Worm (Caenorhabditis elegans) whole organism, late embryonic: Measurements from ENCODE around the gene F13A2.2.

Source experiments
- F13H6.1 ChIP-seq: sonication (generic microtip); optimal IDR thresholded peaks from 2 replicates; lab custom pipeline; 2016; ENCODE audit warnings: missing genetic modification characterization, missing compliant biosample characterization
- K09A11.1 ChIP-seq: sonication (generic microtip); optimal IDR thresholded peaks from 2 replicates; lab custom pipeline; 2017; ENCODE audit warnings: antibody characterized with exemption, mild to moderate bottlenecking, missing genetic modification characterization, missing compliant biosample characterization; ENCODE audit not compliant: insufficient read depth
- ama-1 ChIP-seq: fragments of 150-350 bp; optimal IDR thresholded peaks from 2 replicates; lab custom pipeline; 2014
- ceh-19 ChIP-seq: fragments of 200-800 bp; sonication (Bioruptor generic); optimal IDR thresholded peaks from 2 replicates; lab custom pipeline; 2018; ENCODE audit warnings: mild to moderate bottlenecking, missing genetic modification characterization, missing compliant biosample characterization
- ceh-24 ChIP-seq: sonication (generic microtip); optimal IDR thresholded peaks from 2 replicates; lab custom pipeline; 2016; ENCODE audit warnings: mild to moderate bottlenecking, missing genetic modification characterization, missing compliant biosample characterization
- ceh-30 ChIP-seq: fragments of 150-350 bp; optimal IDR thresholded peaks from 2 replicates; lab custom pipeline; 2014; ENCODE audit warnings: missing biosample characterization, missing genetic modification characterization
- ceh-34 ChIP-seq: sonication (generic microtip); optimal IDR thresholded peaks from 2 replicates; lab custom pipeline; 2016; ENCODE audit warnings: mild to moderate bottlenecking, missing genetic modification characterization, missing compliant biosample characterization
- ceh-45 ChIP-seq: fragments of 200-800 bp; sonication (Bioruptor generic); IDR thresholded peaks from 2 replicates; pipeline ENCODE4 v1.3.6; 2022; ENCODE audit warnings: missing genetic modification reagents, missing genetic modification characterization, missing compliant biosample characterization
- ceh-48 ChIP-seq: sonication (generic microtip); optimal IDR thresholded peaks from 2 replicates; lab custom pipeline; 2016; ENCODE audit warnings: missing genetic modification characterization, inconsistent platforms, missing compliant biosample characterization
- ceh-6 ChIP-seq: fragments of 200-800 bp; sonication (Bioruptor generic); optimal IDR thresholded peaks from 2 replicates; lab custom pipeline; 2018; ENCODE audit warnings: mild to moderate bottlenecking, missing genetic modification characterization, missing compliant biosample characterization
- ceh-9 ChIP-seq: sonication (generic microtip); optimal IDR thresholded peaks from 2 replicates; lab custom pipeline; 2016; ENCODE audit warnings: mild to moderate bottlenecking, missing genetic modification characterization, inconsistent platforms, missing compliant biosample characterization
- che-1 ChIP-seq: sonication (generic microtip); optimal IDR thresholded peaks from 2 replicates; lab custom pipeline; 2016; ENCODE audit warnings: mild to moderate bottlenecking, missing genetic modification characterization, missing compliant biosample characterization
- dmd-4 ChIP-seq: sonication (generic microtip); optimal IDR thresholded peaks from 2 replicates; lab custom pipeline; 2016; ENCODE audit warnings: borderline replicate concordance, missing genetic modification characterization, missing compliant biosample characterization
- dve-1 ChIP-seq: sonication (generic microtip); optimal IDR thresholded peaks from 2 replicates; lab custom pipeline; 2017; ENCODE audit warnings: antibody characterized with exemption, mild to moderate bottlenecking, missing genetic modification characterization, missing compliant biosample characterization
- elt-2 ChIP-seq: sonication (generic microtip); optimal IDR thresholded peaks from 2 replicates; lab custom pipeline; 2016; ENCODE audit warnings: missing genetic modification reagents, missing genetic modification characterization, missing compliant biosample characterization
- elt-4 ChIP-seq: sonication (generic microtip); optimal IDR thresholded peaks from 2 replicates; lab custom pipeline; 2016; ENCODE audit warnings: missing genetic modification characterization, missing compliant biosample characterization
- ets-4 ChIP-seq: sonication (generic microtip); optimal IDR thresholded peaks from 2 replicates; lab custom pipeline; 2016; ENCODE audit warnings: missing genetic modification characterization, missing compliant biosample characterization
- eyg-1 ChIP-seq: sonication (generic microtip); optimal IDR thresholded peaks from 2 replicates; lab custom pipeline; 2016; ENCODE audit warnings: missing genotype, missing genetic modification characterization, missing compliant biosample characterization
- fkh-6 ChIP-seq: sonication (generic microtip); optimal IDR thresholded peaks from 2 replicates; lab custom pipeline; 2016; ENCODE audit warnings: missing genetic modification characterization, missing compliant biosample characterization
- hlh-13 ChIP-seq: fragments of 200-800 bp; sonication (Bioruptor generic); optimal IDR thresholded peaks from 2 replicates; lab custom pipeline; 2018; ENCODE audit warnings: mild to moderate bottlenecking, missing genetic modification characterization, missing compliant biosample characterization
- hlh-15 ChIP-seq: sonication (generic microtip); optimal IDR thresholded peaks from 2 replicates; lab custom pipeline; 2016; ENCODE audit warnings: missing genetic modification characterization, missing compliant biosample characterization
- hlh-30 ChIP-seq: sonication (generic microtip); optimal IDR thresholded peaks from 2 replicates; lab custom pipeline; 2017; ENCODE audit warnings: antibody characterized with exemption, missing genetic modification characterization, missing compliant biosample characterization; ENCODE audit not compliant: insufficient read depth
- hlh-8 ChIP-seq: sonication (generic microtip); optimal IDR thresholded peaks from 2 replicates; lab custom pipeline; 2016; ENCODE audit warnings: missing genotype, missing genetic modification characterization, missing compliant biosample characterization
- lim-6 ChIP-seq: sonication (generic microtip); optimal IDR thresholded peaks from 2 replicates; lab custom pipeline; 2016; ENCODE audit warnings: missing genetic modification characterization, missing compliant biosample characterization
- madf-2 ChIP-seq: sonication (generic microtip); optimal IDR thresholded peaks from 2 replicates; lab custom pipeline; 2017; ENCODE audit warnings: missing genetic modification characterization, missing compliant biosample characterization
- mec-3 ChIP-seq: sonication (generic microtip); optimal IDR thresholded peaks from 2 replicates; lab custom pipeline; 2016; ENCODE audit warnings: borderline replicate concordance, missing genetic modification characterization, missing compliant biosample characterization
- nfya-1 ChIP-seq: sonication (generic microtip); optimal IDR thresholded peaks from 2 replicates; lab custom pipeline; 2017; ENCODE audit warnings: missing genetic modification characterization, mild to moderate bottlenecking, missing compliant biosample characterization, antibody characterized with exemption, moderate library complexity
- nhr-11 ChIP-seq: fragments of 150-350 bp; optimal IDR thresholded peaks from 2 replicates; lab custom pipeline; 2014; ENCODE audit warnings: missing biosample characterization, missing genetic modification characterization
- nhr-232 ChIP-seq: sonication (generic microtip); optimal IDR thresholded peaks from 2 replicates; lab custom pipeline; 2016; ENCODE audit warnings: missing genetic modification characterization, missing compliant biosample characterization
- pag-3 ChIP-seq: sonication (generic microtip); optimal IDR thresholded peaks from 2 replicates; lab custom pipeline; 2016; ENCODE audit warnings: missing compliant biosample characterization, missing genetic modification characterization, borderline replicate concordance
- pha-2 ChIP-seq: sonication (generic microtip); optimal IDR thresholded peaks from 2 replicates; lab custom pipeline; 2017; ENCODE audit warnings: mild to moderate bottlenecking, missing genetic modification characterization, missing compliant biosample characterization
- pros-1 ChIP-seq: fragments of 150-350 bp; optimal IDR thresholded peaks from 2 replicates; lab custom pipeline; 2014; ENCODE audit warnings: missing biosample characterization, missing genetic modification reagents, missing genetic modification characterization
- ref-2 ChIP-seq: sonication (generic microtip); optimal IDR thresholded peaks from 2 replicates; lab custom pipeline; 2016; ENCODE audit warnings: missing genetic modification characterization, missing compliant biosample characterization
- rnt-1 ChIP-seq: sonication (generic microtip); optimal IDR thresholded peaks from 2 replicates; lab custom pipeline; 2016; ENCODE audit warnings: missing genetic modification characterization, missing compliant biosample characterization
- sox-2 ChIP-seq: fragments of 200-800 bp; sonication (Bioruptor generic); IDR thresholded peaks from 2 replicates; pipeline ENCODE4 v1.3.6; 2022; ENCODE audit warnings: missing genetic modification reagents, missing genetic modification characterization, missing compliant biosample characterization
- sox-4 ChIP-seq: sonication (generic microtip); optimal IDR thresholded peaks from 2 replicates; lab custom pipeline; 2017; ENCODE audit warnings: mild to moderate bottlenecking, missing genetic modification characterization, inconsistent platforms, missing compliant biosample characterization
- syd-9 ChIP-seq: sonication (generic microtip); optimal IDR thresholded peaks from 2 replicates; lab custom pipeline; 2016; ENCODE audit warnings: mild to moderate bottlenecking, missing genetic modification characterization, moderate library complexity, missing compliant biosample characterization
- tbx-7 ChIP-seq: sonication (generic microtip); optimal IDR thresholded peaks from 2 replicates; lab custom pipeline; 2016; ENCODE audit warnings: missing genotype, missing genetic modification characterization, missing compliant biosample characterization
- ttx-3 ChIP-seq: sonication (generic microtip); optimal IDR thresholded peaks from 2 replicates; lab custom pipeline; 2016; ENCODE audit warnings: missing genetic modification reagents, missing genetic modification characterization, missing compliant biosample characterization
- unc-3 ChIP-seq, 2 experiments: fragments of 200-800 bp in 1 of 2; sonication (Bioruptor generic) in 1 of 2; sonication (generic microtip) in 1 of 2; conservative IDR thresholded peaks in 1 of 2; optimal IDR thresholded peaks in 1 of 2; 2 replicates each; pipeline versions ENCODE4 v1.3.6 to Lab custom; 2016 to 2022; ENCODE audit warnings: missing compliant biosample characterization in 2 of 2, missing genetic modification characterization in 2 of 2, missing genetic modification reagents in 1 of 2
- unc-86 ChIP-seq: sonication (generic microtip); optimal IDR thresholded peaks from 2 replicates; lab custom pipeline; 2016; ENCODE audit warnings: missing genetic modification characterization, missing compliant biosample characterization

The F13A2.2 gene

ce11 chrV:4384482-4384881 is at the start of gene F13A2.2:
F13A2.2 (minus strand) TSS chrV:4384582.
- TF ChIP-seq ama-1 (no peak), ceh-24 (tag; lab: Kevin White, UChicago) (no peak), nfya-1 (tag; lab: Kevin White, UChicago) (no peak), sox-4 (tag; lab: Kevin White, UChicago) (no peak), dmd-4 (tag; lab: Kevin White, UChicago) (no peak), ceh-34 (tag; lab: Kevin White, UChicago) (no peak), F13H6.1 (tag; lab: Kevin White, UChicago) (no peak), tbx-7 (no peak), syd-9 (tag; lab: Kevin White, UChicago) (no peak), hlh-13 (GFP tag; lab: Kevin White, UChicago) (no peak), sox-2 (GFP tag; lab: Robert Waterston, UW) (no peak), ref-2 (no peak), ceh-19 (GFP tag; lab: Kevin White, UChicago) (no peak), K09A11.1 (tag; lab: Kevin White, UChicago) (no peak), ceh-30 (tag; lab: Kevin White, UChicago) (no peak)
- TF ChIP-seq, all 69 proteins: peak for 0

DNA sequence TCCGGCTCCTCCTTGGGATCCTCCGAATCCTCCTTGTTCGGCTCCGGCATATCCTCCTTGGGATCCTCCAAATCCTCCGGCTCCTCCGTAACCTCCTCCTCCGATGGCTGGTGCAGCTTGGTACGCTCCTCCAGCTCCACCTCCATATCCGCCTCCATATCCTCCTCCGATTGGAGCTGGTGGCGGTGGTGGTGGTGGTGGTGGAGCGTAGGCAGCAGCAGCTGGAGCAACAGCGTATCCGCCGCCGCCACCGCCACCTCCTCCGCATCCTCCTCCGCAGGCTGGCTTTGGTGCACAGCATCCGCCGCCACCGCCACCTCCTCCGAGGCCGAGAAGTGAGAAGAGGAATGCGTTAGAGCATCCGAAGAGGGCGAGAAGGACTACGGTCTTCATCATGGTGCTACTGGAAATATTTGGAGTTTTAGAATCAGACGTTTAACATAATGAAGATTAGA is 48.4 kb upstream of the F13A2.2 start, which contains the start of gene Y47D7A.15:
Gene Y47D7A.15, minus strand, starts transcription at position 405 of the 455 bp plus-strand sequence.
- TF ChIP-seq nhr-232 (tag; lab: Kevin White, UChicago) = no peak
- no peak for TF ChIP-seq ceh-24 (tag; lab: Kevin White, UChicago)
- no peak for TF ChIP-seq tbx-7
- no peak for TF ChIP-seq F13H6.1 (tag; lab: Kevin White, UChicago)
- TF ChIP-seq lim-6 (tag; lab: Kevin White, UChicago) = no peak
- no peak for TF ChIP-seq dve-1
- TF ChIP-seq ref-2 = no peak
- no peak for TF ChIP-seq ceh-9 (tag; lab: Kevin White, UChicago)
- no peak for TF ChIP-seq unc-86 (tag; lab: Kevin White, UChicago)
- TF ChIP-seq dmd-4 (tag; lab: Kevin White, UChicago) = no peak
- TF ChIP-seq rnt-1 (tag; lab: Kevin White, UChicago) = no peak
- no peak for TF ChIP-seq elt-4
- no peak for TF ChIP-seq pros-1 (tag; lab: Kevin White, UChicago)
- no peak for TF ChIP-seq unc-3 (GFP tag; conservative IDR thresholded peaks at IDR 0.05; lab: Robert Waterston, UW)
- no peak for TF ChIP-seq unc-3 (tag; optimal IDR thresholded peaks at IDR 0.05; lab: Kevin White, UChicago)
- no peak for TF ChIP-seq ceh-34 (tag; lab: Kevin White, UChicago)

- TF ChIP-seq ttx-3 (no peak), ceh-45 (GFP tag; lab: Robert Waterston, UW) (no peak), lim-6 (tag; lab: Kevin White, UChicago) (no peak), nhr-11 (tag; lab: Kevin White, UChicago) (no peak), hlh-15 (tag; lab: Kevin White, UChicago) (no peak), mec-3 (no peak), unc-86 (tag; lab: Kevin White, UChicago) (no peak), ceh-34 (tag; lab: Kevin White, UChicago) (no peak), hlh-13 (GFP tag; lab: Kevin White, UChicago) (no peak), che-1 (tag; lab: Kevin White, UChicago) (no peak), ceh-6 (GFP tag; lab: Kevin White, UChicago) (no peak), hlh-8 (tag; lab: Kevin White, UChicago) (no peak), ceh-24 (tag; lab: Kevin White, UChicago) (no peak)
Measured at ce11 chrV:4429576-4429975, 45.2 kb upstream of the F13A2.2 start, which contains the start of gene Y47D7A.12. Y47D7A.12 (minus strand) TSS chrV:4429676.

DNA sequence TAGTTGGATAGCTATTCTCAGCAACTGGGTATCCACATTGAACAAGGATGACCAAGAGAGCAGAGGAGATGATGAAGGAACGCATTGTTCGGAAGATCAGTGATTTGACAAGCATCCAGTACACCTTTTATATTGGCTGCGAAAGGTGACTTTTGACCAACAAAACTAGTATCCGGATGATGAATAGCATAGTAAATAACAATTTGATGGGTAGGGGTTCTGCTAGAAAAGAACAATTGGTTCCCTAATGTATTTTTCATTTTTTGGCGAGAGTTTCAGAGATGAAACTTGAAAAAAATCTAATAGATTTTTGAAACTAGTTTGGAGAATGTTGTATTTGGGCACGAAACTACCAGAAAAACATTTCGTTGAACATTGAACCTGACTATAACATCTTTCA is 43.8 kb upstream of the F13A2.2 start, which contains the start of gene Y47D7A.11:
Gene Y47D7A.11, minus strand, starts transcription at position 101 of the 400 bp plus-strand sequence.
- TF ChIP-seq ceh-9 (tag; lab: Kevin White, UChicago) (no peak), hlh-30 (tag; lab: Kevin White, UChicago) (no peak), tbx-7 (no peak), nhr-232 (tag; lab: Kevin White, UChicago) (no peak), fkh-6 (tag; lab: Kevin White, UChicago) (no peak), eyg-1 (tag; lab: Kevin White, UChicago) (no peak), unc-3 (GFP tag; conservative IDR thresholded peaks at IDR 0.05; lab: Robert Waterston, UW) (no peak), unc-3 (tag; optimal IDR thresholded peaks at IDR 0.05; lab: Kevin White, UChicago) (no peak), pha-2 (tag; lab: Kevin White, UChicago) (no peak), ets-4 (no peak), che-1 (tag; lab: Kevin White, UChicago) (no peak), unc-86 (tag; lab: Kevin White, UChicago) (no peak), syd-9 (tag; lab: Kevin White, UChicago) (no peak), pag-3 (no peak), ceh-48 (tag; lab: Kevin White, UChicago) (no peak), madf-2 (tag; lab: Kevin White, UChicago) (no peak), ceh-34 (tag; lab: Kevin White, UChicago) (no peak), ceh-30 (tag; lab: Kevin White, UChicago) (no peak), elt-2 (tag; lab: Kevin White, UChicago) (no peak), ref-2 (no peak)
